Fruit fly (Drosophila melanogaster): ENCODE results near the gene toc.
A peak's percentile ranks its signal among the peaks of the same experiment; 100 is the strongest.

DNA sequence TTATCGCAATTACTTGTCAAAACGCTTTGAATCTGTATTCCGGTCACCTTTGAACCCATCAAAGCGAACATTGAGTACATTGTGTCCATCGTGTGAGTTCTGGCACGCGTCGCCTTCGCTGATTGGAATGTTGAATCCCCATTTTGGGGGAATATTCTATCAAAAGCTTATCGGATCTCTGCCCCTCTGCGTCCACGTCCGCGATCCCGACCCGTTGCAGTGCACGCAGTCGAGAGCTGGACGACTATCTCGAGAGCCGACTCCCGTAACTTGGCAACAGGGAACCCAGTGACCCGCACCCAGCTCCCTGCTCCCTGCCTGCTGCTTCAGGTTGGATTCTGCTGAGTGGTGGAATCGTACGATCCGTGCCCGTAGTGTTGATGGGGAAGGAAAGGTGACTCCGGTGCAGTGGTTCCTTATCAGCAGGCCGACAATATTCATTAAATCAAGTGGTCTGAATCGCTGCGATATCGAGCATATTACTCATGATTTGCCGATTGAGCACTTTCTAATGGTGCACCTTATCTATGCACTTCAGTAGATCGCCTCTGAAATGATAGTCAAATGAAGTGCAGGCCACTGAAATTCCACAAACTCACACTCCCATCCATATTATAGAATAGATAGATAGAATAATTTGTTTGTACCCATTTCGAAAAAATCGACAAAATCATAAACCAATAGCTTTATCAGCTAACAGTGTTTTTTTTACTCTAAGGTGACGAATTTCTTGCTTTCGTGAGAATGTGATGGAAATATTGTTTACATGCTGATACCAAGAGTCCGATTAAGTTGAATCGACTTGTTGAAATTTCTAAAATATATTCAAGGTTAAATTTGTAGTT is 99.7 kb downstream of the toc start:
- no peak for TF ChIP-seq Jra (GFP tag; optimal IDR thresholded peaks at IDR 0.05)
- no peak for TF ChIP-seq Hnf4 (GFP tag; optimal IDR thresholded peaks at IDR 0.05)
- TF ChIP-seq pan (optimal IDR thresholded peaks at IDR 0.05), result no peak
- no peak for TF ChIP-seq Dfd (GFP tag; optimal IDR thresholded peaks at IDR 0.05)
- no peak for TF ChIP-seq Hr78 (GFP tag; optimal IDR thresholded peaks at IDR 0.05)
- peak; percentile 51 for TF ChIP-seq h (GFP tag; optimal IDR thresholded peaks at IDR 0.05)
- TF ChIP-seq psq (GFP tag; optimal IDR thresholded peaks at IDR 0.05), result no peak

Data from whole organism, wandering third instar larva.